Fruit fly (Drosophila melanogaster): ENCODE results near the gene Fum2.

Gene Fum2

dm6 chrX:6683635-6684499 is 2.3 kb downstream of the Fum2 start, which contains the start of gene Pink1:
Pink1 (plus strand) TSS chrX:6683798.
- no peak for TF ChIP-seq Rel (GFP tag; optimal IDR thresholded peaks at IDR 0.05)
- TF ChIP-seq Rel (tag; optimal IDR thresholded peaks at IDR 0.05), result peak; percentile 19
- no peak for TF ChIP-seq usp (GFP tag; optimal IDR thresholded peaks at IDR 0.05)
- peak; percentile 17 for TF ChIP-seq Myc (optimal IDR thresholded peaks at IDR 0.05)
- TF ChIP-seq Sp1 (GFP tag; optimal IDR thresholded peaks at IDR 0.05), result peak; percentile 4
- no peak for TF ChIP-seq Hr83 (GFP tag; optimal IDR thresholded peaks at IDR 0.05; ENCODE audit: poor library complexity, severe bottlenecking)

- TF ChIP-seq GATAd (GFP tag; optimal IDR thresholded peaks at IDR 0.05) (no peak), CG9705 (GFP tag; optimal IDR thresholded peaks at IDR 0.05) (no peak), lola (GFP tag; optimal IDR thresholded peaks at IDR 0.05) (no peak), br (GFP tag; optimal IDR thresholded peaks at IDR 0.05) (no peak), CG32264 (GFP tag; optimal IDR thresholded peaks at IDR 0.05) (no peak), h (GFP tag; optimal IDR thresholded peaks at IDR 0.05) (no peak), sv (GFP tag; optimal IDR thresholded peaks at IDR 0.05) (no peak), sage (GFP tag; optimal IDR thresholded peaks at IDR 0.05) (no peak), Sp1 (GFP tag; optimal IDR thresholded peaks at IDR 0.05) (no peak), dsf (GFP tag; optimal IDR thresholded peaks at IDR 0.05; ENCODE audit: borderline replicate concordance) (no peak), foxo (GFP tag; optimal IDR thresholded peaks at IDR 0.05) (no peak), HLH106 (tag; optimal IDR thresholded peaks at IDR 0.05) (no peak), woc (GFP tag; optimal IDR thresholded peaks at IDR 0.05) (no peak)
These were observed 5.7 kb downstream of the Fum2 start, which contains the start of gene CG44303 for dm6 chrX:6687267-6687666. CG44303 (minus strand) TSS chrX:6687420.

dm6 chrX:6688620-6689400 is 7.2 kb downstream of the Fum2 start, which contains the start of gene CG3184:
CG3184 (minus strand) TSS chrX:6688774.
- TF ChIP-seq GATAd (GFP tag; optimal IDR thresholded peaks at IDR 0.05) (no peak), Myc (optimal IDR thresholded peaks at IDR 0.05) (peak; percentile 44), usp (GFP tag; optimal IDR thresholded peaks at IDR 0.05) (no peak), ey (GFP tag; optimal IDR thresholded peaks at IDR 0.05) (no peak), dl (GFP tag; optimal IDR thresholded peaks at IDR 0.05; ENCODE audit: insufficient read depth in 1 of 2, partially characterized antibody in 2 of 2) (no peak)

- TF ChIP-seq woc (GFP tag; optimal IDR thresholded peaks at IDR 0.05), result no peak
- no peak for TF ChIP-seq dsf (GFP tag; optimal IDR thresholded peaks at IDR 0.05; ENCODE audit: borderline replicate concordance)
- no peak for TF ChIP-seq sage (GFP tag; optimal IDR thresholded peaks at IDR 0.05)
- no peak for TF ChIP-seq tai (GFP tag; optimal IDR thresholded peaks at IDR 0.05)
- no peak for TF ChIP-seq Vsx2 (GFP tag; optimal IDR thresholded peaks at IDR 0.05; ENCODE audit: partially characterized antibody)
- peak; percentile 41 for TF ChIP-seq Abd-B (GFP tag; optimal IDR thresholded peaks at IDR 0.05)
- TF ChIP-seq fru (GFP tag; optimal IDR thresholded peaks at IDR 0.05), result no peak
- TF ChIP-seq Rel (GFP tag; optimal IDR thresholded peaks at IDR 0.05), result no peak
- no peak for TF ChIP-seq Rel (tag; optimal IDR thresholded peaks at IDR 0.05)
- TF ChIP-seq CG9705 (GFP tag; optimal IDR thresholded peaks at IDR 0.05), result no peak
- TF ChIP-seq Mio (GFP tag; optimal IDR thresholded peaks at IDR 0.05), result no peak
- no peak for TF ChIP-seq rgr (GFP tag; optimal IDR thresholded peaks at IDR 0.05)
- no peak for TF ChIP-seq br (GFP tag; optimal IDR thresholded peaks at IDR 0.05)
- peak; percentile 79 for TF ChIP-seq psq (GFP tag; optimal IDR thresholded peaks at IDR 0.05)
- no peak for TF ChIP-seq GATAd (GFP tag; optimal IDR thresholded peaks at IDR 0.05)
- TF ChIP-seq sv (GFP tag; optimal IDR thresholded peaks at IDR 0.05), result no peak
- TF ChIP-seq ey (GFP tag; optimal IDR thresholded peaks at IDR 0.05), result no peak
- peak; percentile 8 for TF ChIP-seq Hr78 (GFP tag; optimal IDR thresholded peaks at IDR 0.05)
- peak; percentile 26 for TF ChIP-seq Dif (GFP tag; optimal IDR thresholded peaks at IDR 0.05; ENCODE audit: partially characterized antibody)
- no peak for TF ChIP-seq Jra (GFP tag; optimal IDR thresholded peaks at IDR 0.05)
These were observed 12.7 kb downstream of the Fum2 start for dm6 chrX:6694105-6694788.
